Worm (Caenorhabditis elegans) whole organism, mixed stage, embryonic: ENCODE measurements around the gene sipa-1.

ENCODE experiments used
- M03D4.4 ChIP-seq: sonication (generic microtip); optimal IDR thresholded peaks from 2 replicates; lab custom pipeline; 2017; ENCODE audit warnings: mild to moderate bottlenecking, missing genetic modification characterization, missing compliant biosample characterization
- bed-3 ChIP-seq: fragments of 200-800 bp; sonication (Bioruptor generic); optimal IDR thresholded peaks from 3 replicates; lab custom pipeline; 2018; ENCODE audit warnings: mild to moderate bottlenecking, missing genetic modification characterization, moderate library complexity, missing compliant biosample characterization
- blmp-1 ChIP-seq: fragments of 150-350 bp; optimal IDR thresholded peaks from 2 replicates; lab custom pipeline; 2014; ENCODE audit warnings: missing biosample characterization, missing genetic modification characterization
- ceh-39 ChIP-seq: fragments of 150-350 bp; optimal IDR thresholded peaks from 2 replicates; lab custom pipeline; 2014; ENCODE audit warnings: missing biosample characterization, missing genetic modification characterization
- ceh-43 ChIP-seq: fragments of 200-800 bp; sonication (Bioruptor generic); optimal IDR thresholded peaks from 2 replicates; lab custom pipeline; 2018; ENCODE audit warnings: mild to moderate bottlenecking, missing genetic modification characterization, moderate library complexity, missing compliant biosample characterization
- ceh-83 ChIP-seq: fragments of 200-800 bp; sonication (Bioruptor generic); optimal IDR thresholded peaks from 2 replicates; lab custom pipeline; 2018; ENCODE audit warnings: mild to moderate bottlenecking, missing genetic modification characterization, missing compliant biosample characterization
- ces-1 ChIP-seq: fragments of 150-350 bp; optimal IDR thresholded peaks from 2 replicates; lab custom pipeline; 2014; ENCODE audit warnings: missing biosample characterization, missing genetic modification reagents, missing genetic modification characterization
- cnd-1 ChIP-seq: fragments of 200-800 bp; sonication (Bioruptor generic); optimal IDR thresholded peaks from 2 replicates; lab custom pipeline; 2018; ENCODE audit warnings: mild to moderate bottlenecking, missing genetic modification characterization, missing compliant biosample characterization
- drap-1 ChIP-seq: fragments of 200-800 bp; sonication (Bioruptor generic); optimal IDR thresholded peaks from 3 replicates; lab custom pipeline; 2018; ENCODE audit warnings: mild to moderate bottlenecking, missing genetic modification characterization, missing compliant biosample characterization
- elt-1 ChIP-seq: sonication (generic microtip); optimal IDR thresholded peaks from 2 replicates; lab custom pipeline; 2017; ENCODE audit warnings: missing genetic modification characterization, mild to moderate bottlenecking, missing compliant biosample characterization, antibody characterized with exemption, moderate library complexity, borderline replicate concordance; ENCODE audit not compliant: insufficient read depth
- elt-3 ChIP-seq: fragments of 150-350 bp; optimal IDR thresholded peaks from 2 replicates; lab custom pipeline; 2014; ENCODE audit warnings: missing biosample characterization, missing genetic modification characterization
- flh-1 ChIP-seq: fragments of 200-800 bp; sonication (Bioruptor generic); optimal IDR thresholded peaks from 2 replicates; lab custom pipeline; 2018; ENCODE audit warnings: mild to moderate bottlenecking, missing genetic modification characterization, moderate library complexity, missing compliant biosample characterization
- ham-2 ChIP-seq: fragments of 200-800 bp; sonication (Bioruptor generic); optimal IDR thresholded peaks from 2 replicates; lab custom pipeline; 2018; ENCODE audit warnings: mild to moderate bottlenecking, missing genetic modification characterization, missing compliant biosample characterization
- hlh-1 ChIP-seq: fragments of 150-350 bp; optimal IDR thresholded peaks from 2 replicates; lab custom pipeline; 2014; ENCODE audit warnings: missing biosample characterization, missing genetic modification reagents, missing genetic modification characterization
- lin-13 ChIP-seq: fragments of 150-350 bp; optimal IDR thresholded peaks from 2 replicates; lab custom pipeline; 2014; ENCODE audit warnings: missing biosample characterization, missing genetic modification characterization
- lin-32 ChIP-seq: fragments of 200-800 bp; sonication (Bioruptor generic); optimal IDR thresholded peaks from 2 replicates; lab custom pipeline; 2018; ENCODE audit warnings: mild to moderate bottlenecking, missing genetic modification characterization, missing compliant biosample characterization
- lsy-2 ChIP-seq: fragments of 150-350 bp; optimal IDR thresholded peaks from 2 replicates; lab custom pipeline; 2014; ENCODE audit warnings: missing biosample characterization, missing genetic modification characterization
- mab-5 ChIP-seq: fragments of 150-350 bp; optimal IDR thresholded peaks from 2 replicates; lab custom pipeline; 2014; ENCODE audit warnings: missing biosample characterization, missing genetic modification characterization
- mep-1 ChIP-seq: fragments of 150-350 bp; optimal IDR thresholded peaks from 2 replicates; lab custom pipeline; 2017; ENCODE audit warnings: missing biosample characterization, missing genetic modification reagents, missing genetic modification characterization, inconsistent platforms
- mls-2 ChIP-seq: sonication (generic microtip); optimal IDR thresholded peaks from 2 replicates; lab custom pipeline; 2016; ENCODE audit warnings: mild to moderate bottlenecking, missing genetic modification characterization, moderate library complexity, missing compliant biosample characterization
- nhr-12 ChIP-seq: fragments of 150-350 bp; optimal IDR thresholded peaks from 2 replicates; lab custom pipeline; 2014; ENCODE audit warnings: missing biosample characterization, missing genetic modification characterization
- nhr-2 ChIP-seq: fragments of 150-350 bp; optimal IDR thresholded peaks from 2 replicates; lab custom pipeline; 2014; ENCODE audit warnings: missing biosample characterization, missing genetic modification characterization
- nhr-237 ChIP-seq: fragments of 150-350 bp; optimal IDR thresholded peaks from 2 replicates; lab custom pipeline; 2014; ENCODE audit warnings: missing biosample characterization, missing genetic modification characterization
- nhr-28 ChIP-seq: fragments of 150-350 bp; optimal IDR thresholded peaks from 2 replicates; lab custom pipeline; 2014; ENCODE audit warnings: missing biosample characterization, missing genetic modification characterization
- nhr-76 ChIP-seq: sonication (generic microtip); optimal IDR thresholded peaks from 2 replicates; lab custom pipeline; 2017; ENCODE audit warnings: missing biosample characterization, missing genetic modification characterization
- pha-4 ChIP-seq: fragments of 150-350 bp; optimal IDR thresholded peaks from 2 replicates; lab custom pipeline; 2018; ENCODE audit warnings: missing biosample characterization, missing genetic modification reagents, missing genetic modification characterization
- sem-2 ChIP-seq: fragments of 200-800 bp; sonication (Bioruptor generic); optimal IDR thresholded peaks from 2 replicates; lab custom pipeline; 2018; ENCODE audit warnings: mild to moderate bottlenecking, missing genetic modification characterization, missing compliant biosample characterization
- snpc-4 ChIP-seq: fragments of 150-350 bp; optimal IDR thresholded peaks from 2 replicates; lab custom pipeline; 2014; ENCODE audit warnings: missing biosample characterization, missing genetic modification characterization
- sptf-1 ChIP-seq: sonication (generic microtip); optimal IDR thresholded peaks from 2 replicates; lab custom pipeline; 2017; ENCODE audit warnings: mild to moderate bottlenecking, missing genetic modification characterization, moderate library complexity, missing compliant biosample characterization
- tbx-8 ChIP-seq: fragments of 200-800 bp; sonication (Bioruptor generic); optimal IDR thresholded peaks from 2 replicates; lab custom pipeline; 2018; ENCODE audit warnings: mild to moderate bottlenecking, missing genetic modification characterization, moderate library complexity, missing compliant biosample characterization
- unc-120 ChIP-seq: sonication (generic microtip); optimal IDR thresholded peaks from 2 replicates; lab custom pipeline; 2017; ENCODE audit warnings: missing genetic modification characterization, missing compliant biosample characterization; ENCODE audit not compliant: poor library complexity, severe bottlenecking
- unc-39 ChIP-seq: fragments of 150-350 bp; optimal IDR thresholded peaks from 2 replicates; lab custom pipeline; 2014; ENCODE audit warnings: missing biosample characterization, missing genetic modification characterization
- unc-62 ChIP-seq: fragments of 150-350 bp; optimal IDR thresholded peaks from 2 replicates; lab custom pipeline; 2014; ENCODE audit warnings: missing biosample characterization, missing genetic modification reagents, missing genetic modification characterization
- zip-8 ChIP-seq: fragments of 150-350 bp; optimal IDR thresholded peaks from 2 replicates; lab custom pipeline; 2014; ENCODE audit warnings: missing biosample characterization, missing genetic modification characterization
- ztf-11 ChIP-seq: fragments of 150-350 bp; optimal IDR thresholded peaks from 2 replicates; lab custom pipeline; 2014; ENCODE audit warnings: missing biosample characterization, missing genetic modification characterization

The sipa-1 gene

ce11 chrV:11644166-11644565, 7.1 kb upstream of the sipa-1 start, which contains the start of gene bir-1:
bir-1 (plus strand) TSS chrV:11644477.
- TF ChIP-seq cnd-1: no peak
- TF ChIP-seq lsy-2 (tag; lab: Kevin White, UChicago): peak; percentile 51
- no peak for TF ChIP-seq tbx-8
- TF ChIP-seq M03D4.4 (tag; lab: Kevin White, UChicago): no peak
- no peak for TF ChIP-seq snpc-4
- no peak for TF ChIP-seq blmp-1 (tag; lab: Kevin White, UChicago)
- no peak for TF ChIP-seq sem-2
- TF ChIP-seq flh-1 (GFP tag; lab: Kevin White, UChicago): no peak
- no peak for TF ChIP-seq nhr-76 (tag; lab: Kevin White, UChicago)
- no peak for TF ChIP-seq unc-120 (tag; lab: Kevin White, UChicago)
- TF ChIP-seq nhr-28 (tag; lab: Kevin White, UChicago): no peak
- no peak for TF ChIP-seq nhr-12 (tag; lab: Kevin White, UChicago)
- TF ChIP-seq drap-1 (GFP tag; lab: Kevin White, UChicago): no peak
- peak; percentile 83 for TF ChIP-seq mep-1 (tag; lab: Kevin White, UChicago)
- TF ChIP-seq bed-3: no peak
- peak; percentile 76 for TF ChIP-seq ceh-39
- TF ChIP-seq mab-5 (tag; lab: Kevin White, UChicago): no peak
- peak; percentile 26 for TF ChIP-seq nhr-2 (tag; lab: Kevin White, UChicago)
- TF ChIP-seq unc-39 (tag; lab: Kevin White, UChicago): no peak
- no peak for TF ChIP-seq elt-3
- TF ChIP-seq hlh-1 (tag; lab: Kevin White, UChicago): peak; percentile 57
- peak; percentile 30 for TF ChIP-seq nhr-237 (tag; lab: Kevin White, UChicago)
- TF ChIP-seq mls-2 (tag; lab: Kevin White, UChicago): no peak
- no peak for TF ChIP-seq ham-2 (GFP tag; lab: Kevin White, UChicago)
- no peak for TF ChIP-seq ztf-11 (tag; lab: Kevin White, UChicago)
- TF ChIP-seq ceh-43 (GFP tag; lab: Kevin White, UChicago): no peak
- TF ChIP-seq ceh-83 (GFP tag; lab: Kevin White, UChicago): no peak
- peak; percentile 55 for TF ChIP-seq ces-1 (GFP tag; lab: Kevin White, UChicago)
- TF ChIP-seq lin-13 (tag; lab: Kevin White, UChicago): peak; percentile 14
- TF ChIP-seq elt-1 (tag; lab: Kevin White, UChicago): no peak
- TF ChIP-seq sptf-1 (tag; lab: Kevin White, UChicago): no peak
- no peak for TF ChIP-seq zip-8 (tag; lab: Kevin White, UChicago)
- no peak for TF ChIP-seq unc-62 (GFP tag; lab: Kevin White, UChicago)
- TF ChIP-seq pha-4 (tag; lab: Kevin White, UChicago): no peak
- no peak for TF ChIP-seq lin-32 (GFP tag; lab: Kevin White, UChicago)
- TF ChIP-seq, all 35 proteins: peak for 8

ce11 chrV:11641298-11641787, 4.3 kb upstream of the sipa-1 start:
- no peak for TF ChIP-seq nhr-12 (tag; lab: Kevin White, UChicago)
- TF ChIP-seq ham-2 (GFP tag; lab: Kevin White, UChicago): no peak
- no peak for TF ChIP-seq zip-8 (tag; lab: Kevin White, UChicago)
- peak; percentile 96 for TF ChIP-seq ces-1 (GFP tag; lab: Kevin White, UChicago)
- no peak for TF ChIP-seq pha-4 (tag; lab: Kevin White, UChicago)
- no peak for TF ChIP-seq lsy-2 (tag; lab: Kevin White, UChicago)
- TF ChIP-seq cnd-1: no peak
- no peak for TF ChIP-seq nhr-76 (tag; lab: Kevin White, UChicago)
- no peak for TF ChIP-seq nhr-237 (tag; lab: Kevin White, UChicago)
- TF ChIP-seq lin-32 (GFP tag; lab: Kevin White, UChicago): no peak
- TF ChIP-seq bed-3: no peak
- TF ChIP-seq unc-39 (tag; lab: Kevin White, UChicago): no peak
- no peak for TF ChIP-seq nhr-28 (tag; lab: Kevin White, UChicago)
- no peak for TF ChIP-seq blmp-1 (tag; lab: Kevin White, UChicago)
- no peak for TF ChIP-seq elt-3
- no peak for TF ChIP-seq ceh-43 (GFP tag; lab: Kevin White, UChicago)
- TF ChIP-seq lin-13 (tag; lab: Kevin White, UChicago): no peak
- no peak for TF ChIP-seq tbx-8
- TF ChIP-seq mab-5 (tag; lab: Kevin White, UChicago): no peak
- no peak for TF ChIP-seq nhr-2 (tag; lab: Kevin White, UChicago)
- TF ChIP-seq hlh-1 (tag; lab: Kevin White, UChicago): no peak
- no peak for TF ChIP-seq sem-2
- TF ChIP-seq snpc-4: no peak
- no peak for TF ChIP-seq ztf-11 (tag; lab: Kevin White, UChicago)
- no peak for TF ChIP-seq sptf-1 (tag; lab: Kevin White, UChicago)
- peak; percentile 38 for TF ChIP-seq drap-1 (GFP tag; lab: Kevin White, UChicago)
- TF ChIP-seq ceh-39: no peak
- TF ChIP-seq flh-1 (GFP tag; lab: Kevin White, UChicago): no peak
- TF ChIP-seq mls-2 (tag; lab: Kevin White, UChicago): peak; percentile 57
- TF ChIP-seq unc-120 (tag; lab: Kevin White, UChicago): peak; percentile 48
- no peak for TF ChIP-seq ceh-83 (GFP tag; lab: Kevin White, UChicago)
- no peak for TF ChIP-seq M03D4.4 (tag; lab: Kevin White, UChicago)
- TF ChIP-seq unc-62 (GFP tag; lab: Kevin White, UChicago): no peak
- TF ChIP-seq mep-1 (tag; lab: Kevin White, UChicago): peak; percentile 0
- no peak for TF ChIP-seq elt-1 (tag; lab: Kevin White, UChicago)
